Fruit fly (Drosophila melanogaster) whole organism, embryonic: ENCODE measurements around the gene msb1l.

Experiments
- Aef1 ChIP-seq: fragments of 200-800 bp; sonication (Bioruptor generic); IDR thresholded peaks from 3 replicates; pipeline ENCODE4 v1.3.6; 2022; ENCODE audit warnings: missing biosample characterization, missing genetic modification characterization
- Bdp1 ChIP-seq: fragments of 200-800 bp; sonication (Bioruptor generic); optimal IDR thresholded peaks from 3 replicates; lab custom pipeline; 2016; ENCODE audit warnings: missing biosample characterization, missing genetic modification characterization
- Blimp-1 ChIP-seq: fragments of 200-800 bp; sonication (Bioruptor generic); optimal IDR thresholded peaks from 3 replicates; lab custom pipeline; 2018; ENCODE audit warnings: missing biosample characterization, missing genetic modification characterization, mild to moderate bottlenecking, moderate library complexity, missing genetic modification reagents
- CG10267 ChIP-seq: fragments of 200-800 bp; sonication (Bioruptor generic); optimal IDR thresholded peaks from 2 replicates; lab custom pipeline; 2018; ENCODE audit warnings: missing biosample characterization, mild to moderate bottlenecking, missing genetic modification characterization, moderate library complexity
- CG10431 ChIP-seq: fragments of 200-800 bp; sonication (Bioruptor generic); optimal IDR thresholded peaks from 3 replicates; lab custom pipeline; 2018; ENCODE audit warnings: missing biosample characterization, mild to moderate bottlenecking, missing genetic modification characterization
- CG12391 ChIP-seq: fragments of 200-800 bp; sonication (Bioruptor generic); optimal IDR thresholded peaks from 3 replicates; lab custom pipeline; 2018; ENCODE audit warnings: missing biosample characterization, mild to moderate bottlenecking, missing genetic modification characterization, moderate library complexity
- CG12744 ChIP-seq: fragments of 200-800 bp; sonication (Bioruptor generic); optimal IDR thresholded peaks from 2 replicates; lab custom pipeline; 2016; ENCODE audit warnings: missing biosample characterization, missing genetic modification characterization
- CG14050 ChIP-seq: fragments of 200-800 bp; sonication (Bioruptor generic); IDR thresholded peaks from 3 replicates; pipeline ENCODE4 v1.3.6; 2022; ENCODE audit warnings: missing biosample characterization, missing genetic modification characterization
- CG17802 ChIP-seq: fragments of 200-800 bp; sonication (Bioruptor generic); optimal IDR thresholded peaks from 2 replicates; lab custom pipeline; 2018; ENCODE audit warnings: missing biosample characterization, mild to moderate bottlenecking, missing genetic modification characterization, moderate library complexity
- CG18476 ChIP-seq: fragments of 200-800 bp; sonication (Bioruptor generic); optimal IDR thresholded peaks from 2 replicates; lab custom pipeline; 2016; ENCODE audit warnings: missing biosample characterization, mild to moderate bottlenecking, missing genetic modification characterization
- CG2875 ChIP-seq: fragments of 200-800 bp; sonication (Bioruptor generic); optimal IDR thresholded peaks from 2 replicates; lab custom pipeline; 2017; ENCODE audit warnings: missing biosample characterization, mild to moderate bottlenecking, missing genetic modification characterization, missing genetic modification reagents
- CG30403 ChIP-seq: fragments of 200-800 bp; sonication (Bioruptor generic); optimal IDR thresholded peaks from 3 replicates; lab custom pipeline; 2016; ENCODE audit warnings: missing biosample characterization, missing genetic modification characterization
- CG31388 ChIP-seq: fragments of 200-800 bp; sonication (Bioruptor generic); optimal IDR thresholded peaks from 2 replicates; lab custom pipeline; 2016; ENCODE audit warnings: missing biosample characterization, missing genetic modification characterization
- CG32767 ChIP-seq: fragments of 200-800 bp; sonication (Bioruptor generic); IDR thresholded peaks from 2 replicates; pipeline ENCODE4 v1.3.6; 2022; ENCODE audit warnings: missing biosample characterization, missing genetic modification characterization
- CG3281 ChIP-seq: fragments of 200-800 bp; sonication (Bioruptor generic); optimal IDR thresholded peaks from 3 replicates; lab custom pipeline; 2017; ENCODE audit warnings: missing biosample characterization, mild to moderate bottlenecking, missing genetic modification characterization
- CG4328 ChIP-seq: fragments of 200-800 bp; sonication (Bioruptor generic); optimal IDR thresholded peaks from 3 replicates; lab custom pipeline; 2017; ENCODE audit warnings: missing biosample characterization, missing genetic modification reagents, missing genetic modification characterization
- CG6254 ChIP-seq: fragments of 200-800 bp; sonication (Bioruptor generic); optimal IDR thresholded peaks from 3 replicates; lab custom pipeline; 2017; ENCODE audit warnings: mild to moderate bottlenecking, missing biosample characterization, missing genetic modification reagents, missing genetic modification characterization
- CG6272 ChIP-seq: fragments of 200-800 bp; sonication (Bioruptor generic); IDR thresholded peaks from 2 replicates; pipeline ENCODE4 v1.3.6; 2022; ENCODE audit warnings: missing biosample characterization, missing genetic modification characterization
- CG7556 ChIP-seq: fragments of 200-800 bp; sonication (Bioruptor generic); optimal IDR thresholded peaks from 2 replicates; lab custom pipeline; 2017; ENCODE audit warnings: missing biosample characterization, mild to moderate bottlenecking, missing genetic modification characterization
- CG9932 ChIP-seq: fragments of 200-800 bp; sonication (Bioruptor generic); IDR thresholded peaks from 2 replicates; pipeline ENCODE4 v1.3.6; 2022; ENCODE audit warnings: missing biosample characterization, missing genetic modification characterization
- Chrac-16 ChIP-seq: fragments of 200-800 bp; sonication (Bioruptor generic); optimal IDR thresholded peaks from 3 replicates; lab custom pipeline; 2016; ENCODE audit warnings: missing biosample characterization, missing genetic modification characterization
- CkIIα-i1 ChIP-seq: fragments of 200-800 bp; sonication (Bioruptor generic); IDR thresholded peaks from 2 replicates; pipeline ENCODE4 v1.3.6; 2022; ENCODE audit warnings: missing biosample characterization, missing genetic modification characterization
- Dfd ChIP-seq, 2 experiments: fragments of >200 bp; optimal IDR thresholded peaks; 2 replicates each; lab custom pipeline; 2017; ENCODE audit warnings: missing biosample characterization in 2 of 2, missing genetic modification characterization in 2 of 2
- HLH3B ChIP-seq: fragments of 200-800 bp; sonication (Bioruptor generic); IDR thresholded peaks from 2 replicates; pipeline ENCODE4 v1.3.6; 2022; ENCODE audit warnings: missing biosample characterization, missing genetic modification characterization
- HmgZ ChIP-seq: fragments of 200-800 bp; sonication (Bioruptor generic); optimal IDR thresholded peaks from 2 replicates; lab custom pipeline; 2018; ENCODE audit warnings: missing biosample characterization, mild to moderate bottlenecking, missing genetic modification characterization
- Hr39 ChIP-seq: fragments of >200 bp; optimal IDR thresholded peaks from 2 replicates; lab custom pipeline; 2017
- MESR4 ChIP-seq: fragments of 200-800 bp; sonication (Bioruptor generic); optimal IDR thresholded peaks from 2 replicates; lab custom pipeline; 2018; ENCODE audit warnings: missing biosample characterization, mild to moderate bottlenecking, missing genetic modification characterization, moderate library complexity
- Myb ChIP-seq: fragments of 200-800 bp; sonication (Bioruptor generic); optimal IDR thresholded peaks from 2 replicates; lab custom pipeline; 2016; ENCODE audit warnings: missing biosample characterization, missing genetic modification characterization
- Sin3A ChIP-seq: fragments of >200 bp; optimal IDR thresholded peaks from 2 replicates; lab custom pipeline; 2018
- Ssrp ChIP-seq: fragments of 200-800 bp; sonication (Bioruptor generic); optimal IDR thresholded peaks from 2 replicates; lab custom pipeline; 2018; ENCODE audit warnings: missing biosample characterization, mild to moderate bottlenecking, missing genetic modification characterization, moderate library complexity
- Xbp1 ChIP-seq: fragments of 200-800 bp; sonication (Bioruptor generic); optimal IDR thresholded peaks from 3 replicates; lab custom pipeline; 2016; ENCODE audit warnings: missing biosample characterization, mild to moderate bottlenecking, missing genetic modification characterization
- btn ChIP-seq: fragments of 200-800 bp; sonication (Bioruptor generic); optimal IDR thresholded peaks from 2 replicates; lab custom pipeline; 2016; ENCODE audit warnings: missing biosample characterization, missing genetic modification characterization
- cas ChIP-seq: fragments of 200-800 bp; sonication (Bioruptor generic); IDR thresholded peaks from 2 replicates; pipeline ENCODE4 v1.3.6; 2022; ENCODE audit warnings: missing biosample characterization, missing genetic modification characterization
- chn ChIP-seq: fragments of 200-800 bp; sonication (Bioruptor generic); optimal IDR thresholded peaks from 2 replicates; lab custom pipeline; 2016; ENCODE audit warnings: missing biosample characterization, missing genetic modification characterization
- dpn ChIP-seq, 2 experiments: fragments of 200-800 bp; sonication (Bioruptor generic); optimal IDR thresholded peaks; 3 replicates each; lab custom pipeline; 2016; ENCODE audit warnings: missing biosample characterization in 2 of 2, missing genetic modification characterization in 2 of 2
- ewg ChIP-seq: fragments of 200-800 bp; sonication (Bioruptor generic); optimal IDR thresholded peaks from 3 replicates; lab custom pipeline; 2017; ENCODE audit warnings: mild to moderate bottlenecking, missing biosample characterization, missing genetic modification reagents, missing genetic modification characterization
- gfzf ChIP-seq: fragments of 200-800 bp; sonication (Bioruptor generic); optimal IDR thresholded peaks from 2 replicates; lab custom pipeline; 2016; ENCODE audit warnings: missing biosample characterization, mild to moderate bottlenecking, missing genetic modification characterization, moderate library complexity
- inv ChIP-seq: fragments of 200-800 bp; sonication (Bioruptor generic); IDR thresholded peaks from 2 replicates; pipeline ENCODE4 v1.3.6; 2022; ENCODE audit warnings: missing biosample characterization, missing genetic modification characterization; ENCODE audit not compliant: partially characterized antibody
- jing ChIP-seq: fragments of 200-800 bp; sonication (Bioruptor generic); optimal IDR thresholded peaks from 2 replicates; lab custom pipeline; 2018; ENCODE audit warnings: missing biosample characterization, mild to moderate bottlenecking, missing genetic modification characterization
- jumu ChIP-seq: fragments of 200-800 bp; sonication (Bioruptor generic); optimal IDR thresholded peaks from 3 replicates; lab custom pipeline; 2016; ENCODE audit warnings: missing biosample characterization, missing genetic modification characterization
- knrl ChIP-seq: fragments of 200-800 bp; sonication (Bioruptor generic); IDR thresholded peaks from 3 replicates; pipeline ENCODE4 v1.3.6; 2022; ENCODE audit warnings: missing biosample characterization, missing genetic modification characterization; ENCODE audit not compliant: partially characterized antibody
- lab ChIP-seq: fragments of 200-800 bp; sonication (Bioruptor generic); optimal IDR thresholded peaks from 3 replicates; lab custom pipeline; 2017; ENCODE audit warnings: missing biosample characterization, missing genetic modification characterization, mild to moderate bottlenecking, moderate library complexity, missing genetic modification reagents
- onecut ChIP-seq: fragments of 200-800 bp; sonication (Bioruptor generic); IDR thresholded peaks from 2 replicates; pipeline ENCODE4 v1.3.6; 2022; ENCODE audit warnings: missing biosample characterization, missing genetic modification characterization
- pfk ChIP-seq: fragments of 200-800 bp; sonication (Bioruptor generic); optimal IDR thresholded peaks from 2 replicates; lab custom pipeline; 2018; ENCODE audit warnings: missing biosample characterization, mild to moderate bottlenecking, missing genetic modification characterization, moderate library complexity
- pum ChIP-seq: fragments of 200-800 bp; sonication (Bioruptor generic); optimal IDR thresholded peaks from 2 replicates; lab custom pipeline; 2016; ENCODE audit warnings: missing biosample characterization, missing genetic modification characterization
- sens ChIP-seq: fragments of 200-800 bp; sonication (Bioruptor generic); peaks from one replicate; lab custom pipeline; 2016; ENCODE audit warnings: missing biosample characterization, missing genetic modification characterization
- slou ChIP-seq: fragments of 200-800 bp; sonication (Bioruptor generic); optimal IDR thresholded peaks from 3 replicates; lab custom pipeline; 2016; ENCODE audit warnings: missing biosample characterization, missing genetic modification characterization
- so ChIP-seq: fragments of 200-800 bp; sonication (Bioruptor generic); IDR thresholded peaks from 3 replicates; pipeline ENCODE4 v1.3.6; 2022; ENCODE audit warnings: missing biosample characterization, missing genetic modification characterization
- ttk ChIP-seq: fragments of 200-800 bp; sonication (Bioruptor generic); IDR thresholded peaks from 2 replicates; pipeline ENCODE4 v2.1.2; 2022; ENCODE audit warnings: missing biosample characterization, missing genetic modification characterization

msb1l gene

DNA sequence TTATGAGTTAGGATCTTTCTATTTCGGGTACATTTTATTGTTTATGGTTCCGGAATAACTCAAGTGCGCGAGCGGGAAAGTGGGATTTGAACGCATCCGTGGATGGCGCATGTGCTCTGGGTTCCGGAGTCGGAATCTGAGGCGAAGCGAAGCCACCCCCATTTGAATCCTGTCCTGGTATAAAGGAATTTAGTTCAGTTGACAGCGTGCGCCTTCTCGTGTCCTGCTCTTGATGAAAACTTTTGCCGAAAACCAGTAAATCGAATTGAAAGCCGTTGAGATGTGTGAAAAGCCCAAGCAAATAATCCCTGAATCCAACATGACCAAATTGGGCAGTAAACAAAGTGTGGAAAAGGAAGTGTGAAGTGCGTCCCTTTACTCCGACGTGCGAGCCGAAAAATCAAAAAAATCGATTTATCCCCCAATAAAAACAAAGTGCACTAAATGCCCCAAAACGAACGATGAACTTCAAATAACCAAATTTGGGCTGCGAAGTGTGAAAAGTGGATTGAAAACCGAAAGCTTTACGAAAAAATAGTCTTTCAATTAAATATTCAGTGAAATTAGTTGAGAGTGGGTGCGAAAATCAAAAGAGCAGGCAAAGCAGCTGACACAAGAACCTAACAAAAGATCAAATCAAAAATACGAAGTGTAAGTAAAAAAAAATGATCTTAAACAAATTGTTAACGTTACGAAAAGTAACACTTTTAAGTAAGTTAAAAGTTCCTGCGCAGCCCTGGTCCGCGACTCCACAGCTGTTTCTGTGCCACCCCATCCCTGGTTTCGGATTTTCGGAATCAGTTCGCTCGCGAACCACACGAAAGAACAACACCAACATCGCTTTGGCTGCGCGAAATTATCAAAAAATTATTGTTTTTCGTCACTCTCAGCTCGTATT, 9.2 kb downstream of the msb1l start, which contains the start of gene Lar (continued):
- TF ChIP-seq CG12744 (GFP tag; lab: Kevin White, UChicago) (no peak), CG32767 (GFP tag; lab: Robert Waterston, UW) (no peak), CG6254 (GFP tag; lab: Kevin White, UChicago) (peak; percentile 4), HLH3B (GFP tag; lab: Robert Waterston, UW) (peak; percentile 38; the same call in 1 of the 2 replicates), Blimp-1 (peak; percentile 37), slou (GFP tag; lab: Kevin White, UChicago) (peak; percentile 36), CG7556 (peak; percentile 63), MESR4 (GFP tag; lab: Kevin White, UChicago) (peak; percentile 80), gfzf (GFP tag; lab: Kevin White, UChicago) (peak; percentile 24), CG6272 (GFP tag; lab: Robert Waterston, UW) (peak; percentile 11; the same call in 1 of the 2 replicates), Chrac-16 (GFP tag; lab: Kevin White, UChicago) (peak; percentile 35), chn (peak; percentile 61), sens (GFP tag; lab: Kevin White, UChicago) (peak; percentile 96), CG9932 (GFP tag; lab: Robert Waterston, UW) (peak; percentile 69), pum (GFP tag; lab: Kevin White, UChicago) (peak; percentile 70), CkIIα-i1 (GFP tag; lab: Robert Waterston, UW) (0 out of 2 replicates have a peak, but pooled peaks have one; percentile 24), cas (GFP tag; lab: Robert Waterston, UW) (0 out of 2 replicates have a peak, but pooled peaks have one; percentile 17), so (GFP tag; lab: Robert Waterston, UW) (0 out of 3 replicates have a peak, but pooled peaks have one; percentile 42), CG31388 (GFP tag; lab: Kevin White, UChicago) (no peak), Ssrp (peak; percentile 28), CG14050 (GFP tag; lab: Robert Waterston, UW) (no peak), ewg (GFP tag; lab: Kevin White, UChicago) (peak; percentile 86), CG4328 (GFP tag; lab: Kevin White, UChicago) (peak; percentile 26), CG2875 (no peak), CG10431 (GFP tag; lab: Kevin White, UChicago) (peak; percentile 53), CG3281 (GFP tag; lab: Kevin White, UChicago) (peak; percentile 66), pfk (GFP tag; lab: Kevin White, UChicago) (no peak), Aef1 (GFP tag; lab: Robert Waterston, UW) (peak; percentile 67), CG12391 (tag; lab: Kevin White, UChicago) (peak; percentile 72), Dfd (GFP tag; optimal IDR thresholded peaks at IDR 0.05; lab: Kevin White, UChicago) (no peak), Sin3A (peak; percentile 68), jing (no peak), inv (GFP tag; lab: Robert Waterston, UW) (no peak), Bdp1 (GFP tag; lab: Kevin White, UChicago) (peak; percentile 42), onecut (peak; percentile 84), btn (peak; percentile 9), Xbp1 (GFP tag; lab: Kevin White, UChicago) (peak; percentile 68), jumu (GFP tag; lab: Kevin White, UChicago) (peak; percentile 76), CG17802 (no peak), Hr39 (no peak), ttk (GFP tag; lab: Robert Waterston, UW) (no peak), CG30403 (GFP tag; lab: Kevin White, UChicago) (peak; percentile 78), lab (peak; percentile 79), dpn (GFP tag; optimal IDR thresholded peaks at IDR 0.05; lab: Kevin White, UChicago) (peak; percentile 60 to 79), Myb (GFP tag; lab: Kevin White, UChicago) (peak; percentile 77), HmgZ (tag; lab: Kevin White, UChicago) (peak; percentile 85), knrl (GFP tag; lab: Robert Waterston, UW) (peak; percentile 46; the same call in 2 of the 3 replicates), CG18476 (GFP tag; lab: Kevin White, UChicago) (peak; percentile 1), CG10267 (tag; lab: Kevin White, UChicago) (peak; percentile 58)
